Fruit fly (Drosophila melanogaster) Kc167 (cell line): ENCODE results near the gene Sem1.

Experiments used
- Myc ChIP-seq: fragments of >200 bp; optimal IDR thresholded peaks from 2 replicates; lab custom pipeline; 2017; ENCODE audit warnings: missing external identifiers
- Sin3A ChIP-seq: fragments of >200 bp; optimal IDR thresholded peaks from 2 replicates; lab custom pipeline; 2018; ENCODE audit warnings: missing external identifiers
- h ChIP-seq: fragments of >200 bp; optimal IDR thresholded peaks from 3 replicates; lab custom pipeline; 2018; ENCODE audit warnings: missing external identifiers
- insv ChIP-seq: fragments of >200 bp; optimal IDR thresholded peaks from 3 replicates; lab custom pipeline; 2018; ENCODE audit warnings: missing external identifiers
- psq ChIP-seq: fragments of >200 bp; optimal IDR thresholded peaks from 2 replicates; lab custom pipeline; 2017; ENCODE audit warnings: missing external identifiers
- ttk ChIP-seq: sonication (Bioruptor generic); optimal IDR thresholded peaks from 2 replicates; lab custom pipeline; 2017; ENCODE audit warnings: missing external identifiers

The Sem1 gene

dm6 chr2L:7037773-7038327 lies 25.9 kb upstream of the Sem1 start, which contains the start of gene milt:
Gene milt (plus strand): TSS chr2L:7037823.
- no peak for TF ChIP-seq psq (lab: Kevin White, UChicago)
- TF ChIP-seq ttk (lab: Kevin White, UChicago) = no peak
- no peak for TF ChIP-seq insv (lab: Kevin White, UChicago)
- no peak for TF ChIP-seq Sin3A (lab: Kevin White, UChicago)
- TF ChIP-seq h (lab: Kevin White, UChicago) = no peak
- no peak for TF ChIP-seq Myc (lab: Kevin White, UChicago)

dm6 chr2L:7038404-7039341 lies 25.1 kb upstream of the Sem1 start:
- TF ChIP-seq h (lab: Kevin White, UChicago) = no peak
- no peak for TF ChIP-seq insv (lab: Kevin White, UChicago)
- TF ChIP-seq psq (lab: Kevin White, UChicago) = no peak
- no peak for TF ChIP-seq Sin3A (lab: Kevin White, UChicago)
- TF ChIP-seq ttk (lab: Kevin White, UChicago) = no peak
- TF ChIP-seq Myc (lab: Kevin White, UChicago) = no peak

- TF ChIP-seq psq (lab: Kevin White, UChicago) = no peak
- TF ChIP-seq h (lab: Kevin White, UChicago) = no peak
- no peak for TF ChIP-seq ttk (lab: Kevin White, UChicago)
- TF ChIP-seq Sin3A (lab: Kevin White, UChicago) = no peak
- TF ChIP-seq Myc (lab: Kevin White, UChicago) = no peak
- TF ChIP-seq insv (lab: Kevin White, UChicago) = no peak
These were observed 24.5 kb upstream of the Sem1 start for dm6 chr2L:7039342-7039684.

dm6 chr2L:7042150-7042811 lies 21.5 kb upstream of the Sem1 start:
- TF ChIP-seq psq (lab: Kevin White, UChicago) (no peak), h (lab: Kevin White, UChicago) (no peak), Sin3A (lab: Kevin White, UChicago) (no peak), insv (lab: Kevin White, UChicago) (no peak)

dm6 chr2L:7043039-7043905 lies 20.5 kb upstream of the Sem1 start:
- no peak for TF ChIP-seq Sin3A (lab: Kevin White, UChicago)
- no peak for TF ChIP-seq psq (lab: Kevin White, UChicago)
- no peak for TF ChIP-seq insv (lab: Kevin White, UChicago)
- TF ChIP-seq h (lab: Kevin White, UChicago) = no peak
- no peak for TF ChIP-seq ttk (lab: Kevin White, UChicago)
- no peak for TF ChIP-seq Myc (lab: Kevin White, UChicago)

- TF ChIP-seq h (lab: Kevin White, UChicago) (no peak), Sin3A (lab: Kevin White, UChicago) (no peak), Myc (lab: Kevin White, UChicago) (no peak), psq (lab: Kevin White, UChicago) (no peak), insv (lab: Kevin White, UChicago) (no peak), ttk (lab: Kevin White, UChicago) (no peak)
These were observed 16.1 kb upstream of the Sem1 start for dm6 chr2L:7047703-7048102.

dm6 chr2L:7049009-7049647 lies 14.7 kb upstream of the Sem1 start:
- TF ChIP-seq h (lab: Kevin White, UChicago) = no peak
- TF ChIP-seq ttk (lab: Kevin White, UChicago) = no peak
- no peak for TF ChIP-seq Sin3A (lab: Kevin White, UChicago)
- TF ChIP-seq Myc (lab: Kevin White, UChicago) = no peak
- TF ChIP-seq psq (lab: Kevin White, UChicago) = no peak
- TF ChIP-seq insv (lab: Kevin White, UChicago) = no peak

dm6 chr2L:7049680-7050289 lies 14.0 kb upstream of the Sem1 start:
- TF ChIP-seq psq (lab: Kevin White, UChicago) (no peak), Myc (lab: Kevin White, UChicago) (no peak), h (lab: Kevin White, UChicago) (no peak), Sin3A (lab: Kevin White, UChicago) (no peak), ttk (lab: Kevin White, UChicago) (no peak), insv (lab: Kevin White, UChicago) (no peak)

dm6 chr2L:7050492-7051182 lies 13.1 kb upstream of the Sem1 start:
- TF ChIP-seq ttk (lab: Kevin White, UChicago) = no peak
- no peak for TF ChIP-seq insv (lab: Kevin White, UChicago)
- no peak for TF ChIP-seq psq (lab: Kevin White, UChicago)
- no peak for TF ChIP-seq Sin3A (lab: Kevin White, UChicago)
- TF ChIP-seq Myc (lab: Kevin White, UChicago) = no peak
- no peak for TF ChIP-seq h (lab: Kevin White, UChicago)
